Worm (Caenorhabditis elegans) whole organism, young adult: ENCODE measurements around the gene W06G6.20.

Experiments
- F22D6.2 ChIP-seq: sonication (generic microtip); optimal IDR thresholded peaks from 2 replicates; lab custom pipeline; 2016; ENCODE audit warnings: mild to moderate bottlenecking, missing genetic modification characterization, missing compliant biosample characterization
- ama-1 ChIP-seq, 3 experiments: fragments of 150-350 bp in 1 of 3; sonication (generic microtip) in 2 of 3; optimal IDR thresholded peaks; 2 replicates each; lab custom pipeline; 2014 to 2018; ENCODE audit warnings: missing biosample characterization in 2 of 3, missing genetic modification characterization in 2 of 3, missing genetic modification reagents in 2 of 3
- lin-26 ChIP-seq: fragments of 200-800 bp; sonication (Bioruptor generic); IDR thresholded peaks from 2 replicates; pipeline ENCODE4 v1.3.6; 2022; ENCODE audit warnings: missing genetic modification reagents, missing genetic modification characterization, missing compliant biosample characterization
- lsy-27 ChIP-seq: sonication (generic microtip); optimal IDR thresholded peaks from 2 replicates; lab custom pipeline; 2017; ENCODE audit warnings: missing genetic modification characterization, mild to moderate bottlenecking, missing compliant biosample characterization, antibody characterized with exemption, missing genotype, borderline replicate concordance; ENCODE audit not compliant: insufficient read depth
- snpc-1.1 ChIP-seq: sonication (generic microtip); optimal IDR thresholded peaks from 2 replicates; lab custom pipeline; 2017; ENCODE audit warnings: missing genetic modification characterization, mild to moderate bottlenecking, missing compliant biosample characterization, antibody characterized with exemption, moderate library complexity, missing genotype, missing genetic modification reagents; ENCODE audit not compliant: insufficient read depth
- ztf-3 ChIP-seq: fragments of 200-800 bp; sonication (Bioruptor generic); optimal IDR thresholded peaks from 2 replicates; lab custom pipeline; 2018; ENCODE audit warnings: mild to moderate bottlenecking, missing genetic modification characterization, missing compliant biosample characterization

ce11 chrV:16674399-16674798 lies 26.2 kb upstream of the W06G6.20 start:
- no peak for TF ChIP-seq snpc-1.1 (tag; lab: Kevin White, UChicago)
- no peak for TF ChIP-seq ama-1 (optimal IDR thresholded peaks at IDR 0.05; lab: Kevin White, UChicago)
- no peak for TF ChIP-seq ama-1 (GFP tag; optimal IDR thresholded peaks at IDR 0.05; lab: Kevin White, UChicago)
- no peak for TF ChIP-seq lin-26 (GFP tag; lab: Robert Waterston, UW)
- no peak for TF ChIP-seq ztf-3 (GFP tag; lab: Kevin White, UChicago)
- no peak for TF ChIP-seq lsy-27 (tag; lab: Kevin White, UChicago)
- no peak for TF ChIP-seq F22D6.2
